Worm (Caenorhabditis elegans): Measurements from ENCODE around the gene skr-19.

ce11 chrX:13217940-13218339, 6.6 kb downstream of the skr-19 start:
- TF ChIP-seq hlh-15 (tag; optimal IDR thresholded peaks at IDR 0.05) (no peak), nhr-11 (tag; optimal IDR thresholded peaks at IDR 0.05) (no peak), ceh-2 (tag; optimal IDR thresholded peaks at IDR 0.05) (no peak), dmd-4 (tag; optimal IDR thresholded peaks at IDR 0.05; ENCODE audit: borderline replicate concordance) (no peak)

Measured in whole organism, late embryonic.